Fruit fly (Drosophila melanogaster) whole organism, embryonic: ENCODE measurements around the gene sick.

Experiments used
- Blimp-1 ChIP-seq: fragments of 200-800 bp; sonication (Bioruptor generic); optimal IDR thresholded peaks from 3 replicates; lab custom pipeline; 2018; ENCODE audit warnings: missing biosample characterization, missing genetic modification characterization, mild to moderate bottlenecking, moderate library complexity, missing genetic modification reagents
- CG10209 ChIP-seq: fragments of 200-800 bp; sonication (Bioruptor generic); optimal IDR thresholded peaks from 3 replicates; lab custom pipeline; 2017; ENCODE audit warnings: missing biosample characterization, mild to moderate bottlenecking, missing genetic modification characterization, missing genetic modification reagents
- CG10274 ChIP-seq: fragments of 200-800 bp; sonication (Bioruptor generic); optimal IDR thresholded peaks from 3 replicates; lab custom pipeline; 2017; ENCODE audit warnings: missing biosample characterization, mild to moderate bottlenecking, missing genetic modification characterization
- CG11695 ChIP-seq: fragments of 200-800 bp; sonication (Bioruptor generic); IDR thresholded peaks from 3 replicates; pipeline ENCODE4 v1.3.6; 2022; ENCODE audit warnings: missing biosample characterization, missing genetic modification characterization
- CG14014 ChIP-seq: fragments of 200-800 bp; sonication (Bioruptor generic); IDR thresholded peaks from 2 replicates; pipeline ENCODE4 v1.3.6; 2022; ENCODE audit warnings: missing biosample characterization, missing genetic modification characterization
- CG17359 ChIP-seq: fragments of 200-800 bp; sonication (Bioruptor generic); optimal IDR thresholded peaks from 3 replicates; lab custom pipeline; 2018; ENCODE audit warnings: missing biosample characterization, mild to moderate bottlenecking, missing genetic modification characterization, moderate library complexity
- CG17385 ChIP-seq: fragments of 200-800 bp; sonication (Bioruptor generic); optimal IDR thresholded peaks from 3 replicates; lab custom pipeline; 2018; ENCODE audit warnings: missing biosample characterization, mild to moderate bottlenecking, missing genetic modification characterization
- CG17912 ChIP-seq: fragments of 200-800 bp; sonication (Bioruptor generic); optimal IDR thresholded peaks from 2 replicates; lab custom pipeline; 2018; ENCODE audit warnings: missing biosample characterization, mild to moderate bottlenecking, missing genetic modification characterization
- CG3065 ChIP-seq: fragments of 200-800 bp; sonication (Bioruptor generic); optimal IDR thresholded peaks from 2 replicates; lab custom pipeline; 2016; ENCODE audit warnings: missing biosample characterization, missing genetic modification characterization
- CG4854 ChIP-seq: fragments of 200-800 bp; sonication (Bioruptor generic); optimal IDR thresholded peaks from 2 replicates; lab custom pipeline; 2016; ENCODE audit warnings: missing biosample characterization, missing genetic modification characterization, inconsistent platforms
- CG5180 ChIP-seq: fragments of 200-800 bp; sonication (Bioruptor generic); optimal IDR thresholded peaks from 3 replicates; lab custom pipeline; 2017; ENCODE audit warnings: missing biosample characterization, missing genetic modification characterization, mild to moderate bottlenecking, moderate library complexity, missing genetic modification reagents
- CG6689 ChIP-seq: fragments of 200-800 bp; sonication (Bioruptor generic); IDR thresholded peaks from 2 replicates; pipeline ENCODE4 v1.3.6; 2022; ENCODE audit warnings: missing biosample characterization, missing genetic modification characterization
- CG6813 ChIP-seq: fragments of 200-800 bp; sonication (Bioruptor generic); optimal IDR thresholded peaks from 2 replicates; lab custom pipeline; 2017; ENCODE audit warnings: missing biosample characterization, missing genetic modification characterization, mild to moderate bottlenecking, moderate library complexity, missing genetic modification reagents
- CG7745 ChIP-seq: fragments of 200-800 bp; sonication (Bioruptor generic); optimal IDR thresholded peaks from 2 replicates; lab custom pipeline; 2018; ENCODE audit warnings: missing biosample characterization, mild to moderate bottlenecking, missing genetic modification characterization, moderate library complexity
- CG9609 ChIP-seq: fragments of 200-800 bp; sonication (Bioruptor generic); optimal IDR thresholded peaks from 3 replicates; lab custom pipeline; 2016; ENCODE audit warnings: missing biosample characterization, missing genetic modification characterization
- CG9876 ChIP-seq: fragments of 200-800 bp; sonication (Bioruptor generic); optimal IDR thresholded peaks from 2 replicates; lab custom pipeline; 2016; ENCODE audit warnings: missing biosample characterization, missing genetic modification characterization
- HLHmδ ChIP-seq: fragments of 200-800 bp; sonication (Bioruptor generic); optimal IDR thresholded peaks from 2 replicates; lab custom pipeline; 2018; ENCODE audit warnings: missing biosample characterization, mild to moderate bottlenecking, missing genetic modification characterization, moderate library complexity
- HmgZ ChIP-seq: fragments of 200-800 bp; sonication (Bioruptor generic); optimal IDR thresholded peaks from 2 replicates; lab custom pipeline; 2018; ENCODE audit warnings: missing biosample characterization, mild to moderate bottlenecking, missing genetic modification characterization
- Mrtf ChIP-seq: fragments of 200-800 bp; sonication (Bioruptor generic); IDR thresholded peaks from 3 replicates; pipeline ENCODE4 v1.3.6; 2022; ENCODE audit warnings: missing biosample characterization, missing genetic modification characterization
- NK7.1 ChIP-seq: fragments of 200-800 bp; sonication (Bioruptor generic); optimal IDR thresholded peaks from 3 replicates; lab custom pipeline; 2016; ENCODE audit warnings: missing biosample characterization, missing genetic modification characterization
- NfI ChIP-seq: fragments of 200-800 bp; sonication (Bioruptor generic); optimal IDR thresholded peaks from 3 replicates; lab custom pipeline; 2018; ENCODE audit warnings: missing biosample characterization, mild to moderate bottlenecking, missing genetic modification characterization, moderate library complexity
- Poxn ChIP-seq: fragments of 200-800 bp; sonication (Bioruptor generic); IDR thresholded peaks from 2 replicates; pipeline ENCODE4 v1.3.6; 2022; ENCODE audit warnings: missing biosample characterization, missing genetic modification characterization
- TFAM ChIP-seq: fragments of 200-800 bp; sonication (Bioruptor generic); optimal IDR thresholded peaks from 2 replicates; lab custom pipeline; 2017; ENCODE audit warnings: missing biosample characterization, missing genetic modification characterization, inconsistent platforms
- Xrp1 ChIP-seq: fragments of 200-800 bp; sonication (Bioruptor generic); IDR thresholded peaks from 2 replicates; pipeline ENCODE4 v1.3.6; 2022; ENCODE audit warnings: missing biosample characterization, missing genetic modification characterization
- amos ChIP-seq: fragments of 200-800 bp; sonication (Bioruptor generic); IDR thresholded peaks from 2 replicates; pipeline ENCODE4 v1.3.6; 2022; ENCODE audit warnings: missing biosample characterization, missing genetic modification characterization; ENCODE audit not compliant: partially characterized antibody
- bab2 ChIP-seq: fragments of 200-800 bp; sonication (Bioruptor generic); optimal IDR thresholded peaks from 2 replicates; lab custom pipeline; 2016; ENCODE audit warnings: missing biosample characterization, missing genetic modification characterization
- bowl ChIP-seq: fragments of 200-800 bp; sonication (Bioruptor generic); IDR thresholded peaks from 2 replicates; pipeline ENCODE4 v1.3.6; 2022; ENCODE audit warnings: missing biosample characterization, missing genetic modification characterization
- crc ChIP-seq: fragments of 200-800 bp; sonication (Bioruptor generic); optimal IDR thresholded peaks from 2 replicates; lab custom pipeline; 2016; ENCODE audit warnings: missing biosample characterization, missing genetic modification characterization
- crol ChIP-seq: fragments of 200-800 bp; sonication (Bioruptor generic); IDR thresholded peaks from 2 replicates; pipeline ENCODE4 v1.3.6; 2022; ENCODE audit warnings: missing biosample characterization, missing genetic modification characterization
- dati ChIP-seq: fragments of 200-800 bp; sonication (Bioruptor generic); IDR thresholded peaks from 2 replicates; pipeline ENCODE4 v1.3.6; 2022; ENCODE audit warnings: missing biosample characterization, missing genetic modification characterization
- dysf ChIP-seq: fragments of 200-800 bp; sonication (Bioruptor generic); IDR thresholded peaks from 3 replicates; pipeline ENCODE4 v1.3.6; 2022; ENCODE audit warnings: missing biosample characterization, missing genetic modification characterization
- ftz-f1 ChIP-seq: fragments of 200-800 bp; sonication (Bioruptor generic); optimal IDR thresholded peaks from 2 replicates; lab custom pipeline; 2016; ENCODE audit warnings: missing biosample characterization, missing genetic modification characterization
- gfzf ChIP-seq: fragments of 200-800 bp; sonication (Bioruptor generic); optimal IDR thresholded peaks from 2 replicates; lab custom pipeline; 2016; ENCODE audit warnings: missing biosample characterization, mild to moderate bottlenecking, missing genetic modification characterization, moderate library complexity
- jing ChIP-seq: fragments of 200-800 bp; sonication (Bioruptor generic); optimal IDR thresholded peaks from 2 replicates; lab custom pipeline; 2018; ENCODE audit warnings: missing biosample characterization, mild to moderate bottlenecking, missing genetic modification characterization
- jumu ChIP-seq: fragments of 200-800 bp; sonication (Bioruptor generic); optimal IDR thresholded peaks from 3 replicates; lab custom pipeline; 2016; ENCODE audit warnings: missing biosample characterization, missing genetic modification characterization
- kni ChIP-seq: fragments of 200-800 bp; sonication (Bioruptor generic); optimal IDR thresholded peaks from 3 replicates; lab custom pipeline; 2017; ENCODE audit warnings: mild to moderate bottlenecking, missing biosample characterization, missing genetic modification reagents, missing genetic modification characterization
- knrl ChIP-seq: fragments of 200-800 bp; sonication (Bioruptor generic); IDR thresholded peaks from 3 replicates; pipeline ENCODE4 v1.3.6; 2022; ENCODE audit warnings: missing biosample characterization, missing genetic modification characterization; ENCODE audit not compliant: partially characterized antibody
- mirr ChIP-seq: fragments of 200-800 bp; sonication (Bioruptor generic); optimal IDR thresholded peaks from 3 replicates; lab custom pipeline; 2018; ENCODE audit warnings: missing biosample characterization, mild to moderate bottlenecking, missing genetic modification characterization
- nerfin-1 ChIP-seq: fragments of 200-800 bp; sonication (Bioruptor generic); optimal IDR thresholded peaks from 3 replicates; lab custom pipeline; 2019; ENCODE audit warnings: missing biosample characterization, mild to moderate bottlenecking, missing genetic modification characterization, moderate library complexity
- oc ChIP-seq: fragments of 200-800 bp; sonication (Bioruptor generic); optimal IDR thresholded peaks from 2 replicates; lab custom pipeline; 2018; ENCODE audit warnings: missing biosample characterization, mild to moderate bottlenecking, missing genetic modification characterization, moderate library complexity
- ranshi ChIP-seq: fragments of 200-800 bp; sonication (Bioruptor generic); IDR thresholded peaks from 2 replicates; pipeline ENCODE4 v1.3.6; 2022; ENCODE audit warnings: missing biosample characterization, missing genetic modification characterization
- sna ChIP-seq: fragments of 200-800 bp; sonication (Bioruptor generic); IDR thresholded peaks from 2 replicates; pipeline ENCODE4 v1.3.6; 2022; ENCODE audit warnings: missing biosample characterization, missing genetic modification characterization; ENCODE audit not compliant: partially characterized antibody
- tin ChIP-seq: fragments of 200-800 bp; sonication (Bioruptor generic); optimal IDR thresholded peaks from 3 replicates; lab custom pipeline; 2016; ENCODE audit warnings: missing biosample characterization, missing genetic modification characterization
- trh ChIP-seq: fragments of 200-800 bp; sonication (Bioruptor generic); optimal IDR thresholded peaks from 2 replicates; lab custom pipeline; 2016; ENCODE audit warnings: missing biosample characterization, missing genetic modification characterization
- unc-4 ChIP-seq: fragments of 200-800 bp; sonication (Bioruptor generic); IDR thresholded peaks from 2 replicates; pipeline ENCODE4 v1.3.6; 2022; ENCODE audit warnings: missing biosample characterization, missing genetic modification characterization; ENCODE audit not compliant: partially characterized antibody
- vnd ChIP-seq: fragments of 200-800 bp; sonication (Bioruptor generic); IDR thresholded peaks from 3 replicates; pipeline ENCODE4 v1.3.6; 2022; ENCODE audit warnings: missing biosample characterization, missing genetic modification characterization; ENCODE audit not compliant: partially characterized antibody
- zen2 ChIP-seq: fragments of 200-800 bp; sonication (Bioruptor generic); IDR thresholded peaks from 3 replicates; pipeline ENCODE4 v1.3.6; 2022; ENCODE audit warnings: missing biosample characterization, missing genetic modification characterization; ENCODE audit not compliant: partially characterized antibody
- zf30C ChIP-seq: fragments of 200-800 bp; sonication (Bioruptor generic); optimal IDR thresholded peaks from 3 replicates; lab custom pipeline; 2018; ENCODE audit warnings: missing biosample characterization, mild to moderate bottlenecking, missing genetic modification characterization

The sick gene

dm6 chr2L:19795320-19796110 is 650 bp upstream of the sick start (continued):
- TF ChIP-seq zf30C (GFP tag; lab: Kevin White, UChicago), result no peak
- peak; percentile 75 for TF ChIP-seq vnd
- peak; percentile 39; the same call in 1 of the 3 replicates for TF ChIP-seq dysf (GFP tag; lab: Robert Waterston, UW)
- TF ChIP-seq zen2 (GFP tag; lab: Robert Waterston, UW), result peak; percentile 82; the same call in 2 of the 3 replicates
- peak; percentile 48 for TF ChIP-seq bab2
- TF ChIP-seq trh (GFP tag; lab: Kevin White, UChicago), result no peak
- TF ChIP-seq CG17359 (tag; lab: Kevin White, UChicago), result peak; percentile 46
- TF ChIP-seq CG17912 (GFP tag; lab: Kevin White, UChicago), result no peak
- TF ChIP-seq CG9609 (GFP tag; lab: Kevin White, UChicago), result peak; percentile 37
- TF ChIP-seq NfI (GFP tag; lab: Kevin White, UChicago), result peak; percentile 35
- no peak for TF ChIP-seq Poxn (GFP tag; lab: Robert Waterston, UW)
- no peak for TF ChIP-seq CG3065 (GFP tag; lab: Kevin White, UChicago)
- peak; percentile 36; the same call in 1 of the 2 replicates for TF ChIP-seq Xrp1 (GFP tag; lab: Robert Waterston, UW)
- TF ChIP-seq jumu (GFP tag; lab: Kevin White, UChicago), result peak; percentile 28
- peak; percentile 78 for TF ChIP-seq unc-4
- TF ChIP-seq CG14014, result no peak
- TF ChIP-seq CG11695 (GFP tag; lab: Robert Waterston, UW), result no peak; the same call in 2 of the 3 replicates
- TF ChIP-seq jing (GFP tag; lab: Kevin White, UChicago), result no peak
- TF ChIP-seq crc (GFP tag; lab: Kevin White, UChicago), result peak; percentile 11
- peak; percentile 45 for TF ChIP-seq CG17385 (GFP tag; lab: Kevin White, UChicago)
- TF ChIP-seq Blimp-1 (GFP tag; lab: Kevin White, UChicago), result peak; percentile 3
- no peak for TF ChIP-seq kni (GFP tag; lab: Kevin White, UChicago)
- TF ChIP-seq CG5180, result peak; percentile 16
- no peak for TF ChIP-seq oc (tag; lab: Kevin White, UChicago)
- TF ChIP-seq crol, result peak; percentile 95
- peak; percentile 74; the same call in 1 of the 2 replicates for TF ChIP-seq sna (GFP tag; lab: Robert Waterston, UW)
- TF ChIP-seq mirr, result no peak
- no peak for TF ChIP-seq TFAM (GFP tag; lab: Kevin White, UChicago)
- peak; percentile 83 for TF ChIP-seq knrl (GFP tag; lab: Robert Waterston, UW)
- no peak for TF ChIP-seq CG6813 (GFP tag; lab: Kevin White, UChicago)
- no peak for TF ChIP-seq ftz-f1 (GFP tag; lab: Kevin White, UChicago)
- TF ChIP-seq CG10274 (GFP tag; lab: Kevin White, UChicago), result no peak
- TF ChIP-seq HLHmδ, result no peak
- TF ChIP-seq nerfin-1, result peak; percentile 13
- TF ChIP-seq CG4854 (GFP tag; lab: Kevin White, UChicago), result peak; percentile 11
- TF ChIP-seq NK7.1, result no peak
- TF ChIP-seq CG10209 (GFP tag; lab: Kevin White, UChicago), result no peak
- TF ChIP-seq dati, result no peak
- TF ChIP-seq amos (GFP tag; lab: Robert Waterston, UW), result peak; percentile 85
- TF ChIP-seq HmgZ (tag; lab: Kevin White, UChicago), result peak; percentile 32
- TF ChIP-seq CG7745 (tag; lab: Kevin White, UChicago), result no peak
- peak; percentile 56 for TF ChIP-seq tin (GFP tag; lab: Kevin White, UChicago)
- TF ChIP-seq CG9876 (GFP tag; lab: Kevin White, UChicago), result no peak
- 0 out of 2 replicates have a peak, but pooled peaks have one; percentile 6 for TF ChIP-seq ranshi (GFP tag; lab: Robert Waterston, UW)
- TF ChIP-seq bowl (GFP tag; lab: Robert Waterston, UW), result no peak
- TF ChIP-seq CG6689 (GFP tag; lab: Robert Waterston, UW), result no peak
- no peak for TF ChIP-seq Mrtf (GFP tag; lab: Robert Waterston, UW)
- TF ChIP-seq gfzf (GFP tag; lab: Kevin White, UChicago), result peak; percentile 89
